Fruit fly (Drosophila melanogaster): ENCODE measurements around the gene Tspo.
A peak's percentile ranks its signal among the peaks of the same experiment; 100 is the strongest.

Gene Tspo

DNA sequence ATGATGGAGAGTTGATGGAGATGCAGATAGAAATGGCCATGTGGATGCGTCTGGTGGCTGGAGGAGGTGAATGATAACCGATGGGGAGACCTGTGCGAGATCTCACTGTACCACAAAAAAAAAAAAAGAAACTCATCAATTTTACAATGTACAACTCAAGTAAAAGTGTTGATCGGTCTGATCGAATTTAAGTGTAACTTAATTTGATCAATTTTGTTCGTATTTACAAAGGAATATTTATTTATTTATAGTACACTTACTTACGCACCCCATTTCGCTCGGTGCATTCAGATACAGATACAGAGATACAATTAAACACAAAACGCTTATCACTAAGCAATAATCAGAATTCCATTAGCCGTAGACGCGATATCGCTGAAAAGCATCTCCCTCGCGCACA, 36.7 kb upstream of the Tspo start (continued):
- TF ChIP-seq Nf-YB (GFP tag; optimal IDR thresholded peaks at IDR 0.05) (no peak), caup (GFP tag; optimal IDR thresholded peaks at IDR 0.05; ENCODE audit: severe bottlenecking) (peak; percentile 5), sd (tag; optimal IDR thresholded peaks at IDR 0.05) (no peak), unpg (GFP tag; optimal IDR thresholded peaks at IDR 0.05) (peak; percentile 66), gfzf (GFP tag; optimal IDR thresholded peaks at IDR 0.05) (no peak), Hsf (GFP tag; optimal IDR thresholded peaks at IDR 0.05) (peak; percentile 48), Pdp1 (GFP tag; optimal IDR thresholded peaks at IDR 0.05) (peak in 1 of 2 experiments; percentile 21), Nf-YA (GFP tag; IDR thresholded peaks at IDR 0.05) (peak; percentile 34; the same call in 1 of the 2 replicates), CG8290 (GFP tag; optimal IDR thresholded peaks at IDR 0.05) (no peak), CG8290 (tag; optimal IDR thresholded peaks at IDR 0.05) (no peak), abd-A (tag; optimal IDR thresholded peaks at IDR 0.05) (no peak), CG15514 (GFP tag; optimal IDR thresholded peaks at IDR 0.05) (no peak), Drgx (GFP tag; IDR thresholded peaks at IDR 0.05) (peak; percentile 34; the same call in 1 of the 2 replicates), CG17186 (GFP tag; optimal IDR thresholded peaks at IDR 0.05) (no peak), twi (tag; optimal IDR thresholded peaks at IDR 0.05) (no peak), NC2β (GFP tag; optimal IDR thresholded peaks at IDR 0.05) (peak; percentile 31), croc (GFP tag; conservative IDR thresholded peaks at IDR 0.05) (peak; percentile 62; the same call in 2 of the 3 replicates), CG9817 (tag; optimal IDR thresholded peaks at IDR 0.05) (no peak), HHEX (GFP tag; optimal IDR thresholded peaks at IDR 0.05) (peak; percentile 50), Spps (tag; optimal IDR thresholded peaks at IDR 0.05) (peak; percentile 53), Sin3A (optimal IDR thresholded peaks at IDR 0.05) (no peak), CG4424 (GFP tag; optimal IDR thresholded peaks at IDR 0.05) (peak; percentile 70), H15 (GFP tag; IDR thresholded peaks at IDR 0.05) (peak; percentile 51; the same call in 2 of the 3 replicates), tll (GFP tag; optimal IDR thresholded peaks at IDR 0.05) (no peak), CG31224 (GFP tag; IDR thresholded peaks at IDR 0.05) (no peak), CG11398 (GFP tag; optimal IDR thresholded peaks at IDR 0.05) (no peak), Max (GFP tag; optimal IDR thresholded peaks at IDR 0.05) (peak; percentile 24), Xrp1 (GFP tag; IDR thresholded peaks at IDR 0.05) (peak; percentile 75), pita (GFP tag; optimal IDR thresholded peaks at IDR 0.05) (no peak), CG14050 (GFP tag; IDR thresholded peaks at IDR 0.05) (0 out of 3 replicates have a peak, but pooled peaks have one; percentile 29), CG10274 (GFP tag; optimal IDR thresholded peaks at IDR 0.05) (peak; percentile 8), gsb-n (tag; optimal IDR thresholded peaks at IDR 0.05) (peak; percentile 58), gcm2 (GFP tag; optimal IDR thresholded peaks at IDR 0.05) (no peak), ranshi (GFP tag; IDR thresholded peaks at IDR 0.05) (peak; percentile 44; the same call in 1 of the 2 replicates), CG10959 (GFP tag; IDR thresholded peaks at IDR 0.05) (peak; percentile 54), tap (tag; optimal IDR thresholded peaks at IDR 0.05) (peak; percentile 9), ham (GFP tag; IDR thresholded peaks at IDR 0.05) (no peak), CG9609 (GFP tag; optimal IDR thresholded peaks at IDR 0.05) (no peak), bigmax (GFP tag; optimal IDR thresholded peaks at IDR 0.05) (no peak), Hand (GFP tag; optimal IDR thresholded peaks at IDR 0.05) (no peak), Dad (GFP tag; optimal IDR thresholded peaks at IDR 0.05) (no peak), CG4707 (GFP tag; optimal IDR thresholded peaks at IDR 0.05) (no peak), CG14710 (tag; optimal IDR thresholded peaks at IDR 0.05) (peak; percentile 45), H2.0 (GFP tag; IDR thresholded peaks at IDR 0.05) (peak; percentile 20; the same call in 1 of the 2 replicates), CG6175 (GFP tag; IDR thresholded peaks at IDR 0.05) (no peak), Dp (GFP tag; optimal IDR thresholded peaks at IDR 0.05) (no peak), jumu (GFP tag; optimal IDR thresholded peaks at IDR 0.05) (no peak), otp (GFP tag; IDR thresholded peaks at IDR 0.05) (peak; percentile 78), CG11723 (GFP tag; optimal IDR thresholded peaks at IDR 0.05) (peak; percentile 3), tup (GFP tag; optimal IDR thresholded peaks at IDR 0.05) (no peak), sob (GFP tag; IDR thresholded peaks at IDR 0.05) (peak; percentile 43; the same call in 1 of the 2 replicates)
